Worm (Caenorhabditis elegans): ENCODE data around the gene T12A7.2.

T12A7.2 gene

DNA sequence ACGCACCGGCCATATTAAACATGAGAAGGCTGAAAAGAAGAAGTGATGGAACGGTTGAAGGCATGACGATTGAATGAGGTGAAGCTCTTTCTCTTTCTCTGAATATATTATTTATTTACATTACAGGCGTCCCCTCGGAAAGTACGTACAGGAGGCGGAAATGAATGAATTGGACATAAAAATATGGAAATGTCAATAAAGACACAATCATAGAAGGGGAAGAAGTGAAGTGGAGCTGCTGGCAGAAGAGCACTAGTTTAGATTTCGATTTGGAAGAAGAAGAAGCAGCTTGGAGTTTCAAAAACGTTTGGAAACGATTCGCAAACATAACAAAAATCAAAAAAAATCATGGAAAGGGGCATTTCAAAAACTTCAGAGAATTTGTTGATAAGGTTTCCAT lies 43.1 kb upstream of the T12A7.2 start, which contains the start of gene H01G02.1:
Gene H01G02.1, minus strand, starts transcription at position 101 of the 400 bp plus-strand sequence.
- TF ChIP-seq tbx-2 (tag; optimal IDR thresholded peaks at IDR 0.05) (no peak), unc-86 (tag; optimal IDR thresholded peaks at IDR 0.05) (no peak), elt-2 (tag; optimal IDR thresholded peaks at IDR 0.05) (no peak), ceh-22 (tag; optimal IDR thresholded peaks at IDR 0.05) (no peak), ref-2 (tag; optimal IDR thresholded peaks at IDR 0.05) (no peak), lin-11 (tag; optimal IDR thresholded peaks at IDR 0.05) (no peak), ceh-9 (tag; optimal IDR thresholded peaks at IDR 0.05) (no peak), fkh-6 (tag; optimal IDR thresholded peaks at IDR 0.05) (no peak), ceh-45 (GFP tag; IDR thresholded peaks at IDR 0.05) (no peak), sdc-2 (tag; optimal IDR thresholded peaks at IDR 0.05) (no peak), sox-2 (GFP tag; IDR thresholded peaks at IDR 0.05) (no peak), pag-3 (tag; optimal IDR thresholded peaks at IDR 0.05; ENCODE audit: borderline replicate concordance) (no peak), pat-9 (tag; optimal IDR thresholded peaks at IDR 0.05) (no peak), hlh-15 (tag; optimal IDR thresholded peaks at IDR 0.05) (no peak), sox-4 (tag; optimal IDR thresholded peaks at IDR 0.05) (no peak), pax-1 (tag; optimal IDR thresholded peaks at IDR 0.05) (no peak), madf-2 (tag; optimal IDR thresholded peaks at IDR 0.05) (no peak), F13H6.1 (tag; optimal IDR thresholded peaks at IDR 0.05) (no peak), pqm-1 (tag; optimal IDR thresholded peaks at IDR 0.05) (no peak)

DNA sequence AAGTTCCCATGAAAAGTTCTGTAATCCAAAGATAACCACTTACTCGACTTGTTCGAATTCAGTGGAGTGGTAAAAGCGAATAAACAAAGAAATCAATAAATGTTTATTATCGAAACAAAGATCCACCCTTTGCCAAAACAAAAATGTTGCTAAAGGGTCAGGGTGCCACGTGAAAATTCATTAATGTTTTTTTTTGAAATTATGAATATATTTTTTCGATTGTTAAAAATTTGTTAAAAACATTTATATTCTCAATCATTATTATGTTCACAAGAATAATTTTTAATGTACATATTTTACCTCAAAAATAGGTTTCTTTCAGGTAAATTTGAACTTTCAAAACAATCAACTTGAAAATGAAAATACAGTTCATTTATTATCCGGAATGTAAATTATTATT lies 42.1 kb upstream of the T12A7.2 start, which contains the start of gene H01G02.4:
Gene H01G02.4, minus strand, starts transcription at position 101 of the 400 bp plus-strand sequence.
- TF ChIP-seq lin-11 (tag; optimal IDR thresholded peaks at IDR 0.05) (no peak), dmd-4 (tag; optimal IDR thresholded peaks at IDR 0.05; ENCODE audit: borderline replicate concordance) (no peak), T23F11.4 (GFP tag; optimal IDR thresholded peaks at IDR 0.05) (no peak), hlh-13 (GFP tag; optimal IDR thresholded peaks at IDR 0.05) (no peak), C08G9.2 (tag; optimal IDR thresholded peaks at IDR 0.05) (no peak), ceh-45 (GFP tag; IDR thresholded peaks at IDR 0.05) (no peak), pag-3 (tag; optimal IDR thresholded peaks at IDR 0.05; ENCODE audit: borderline replicate concordance) (no peak)

- TF ChIP-seq eyg-1 (tag; optimal IDR thresholded peaks at IDR 0.05): no peak
- TF ChIP-seq ttx-3 (tag; optimal IDR thresholded peaks at IDR 0.05): no peak
- TF ChIP-seq ceh-24 (tag; optimal IDR thresholded peaks at IDR 0.05): no peak
- no peak for TF ChIP-seq gmeb-2 (tag; optimal IDR thresholded peaks at IDR 0.05)
- no peak for TF ChIP-seq zip-5 (tag; optimal IDR thresholded peaks at IDR 0.05)
- TF ChIP-seq elt-2 (tag; optimal IDR thresholded peaks at IDR 0.05): no peak
- TF ChIP-seq hlh-30 (tag; optimal IDR thresholded peaks at IDR 0.05; ENCODE audit: insufficient read depth): no peak
- TF ChIP-seq ref-2 (tag; optimal IDR thresholded peaks at IDR 0.05): no peak
- TF ChIP-seq fkh-6 (tag; optimal IDR thresholded peaks at IDR 0.05): no peak
- TF ChIP-seq ets-4 (tag; optimal IDR thresholded peaks at IDR 0.05): no peak
- no peak for TF ChIP-seq sox-2 (GFP tag; IDR thresholded peaks at IDR 0.05)
- no peak for TF ChIP-seq sdc-2 (tag; optimal IDR thresholded peaks at IDR 0.05)
- TF ChIP-seq che-1 (tag; optimal IDR thresholded peaks at IDR 0.05): no peak
- TF ChIP-seq nhr-232 (tag; optimal IDR thresholded peaks at IDR 0.05): no peak
- no peak for TF ChIP-seq ceh-9 (tag; optimal IDR thresholded peaks at IDR 0.05)
- no peak for TF ChIP-seq hlh-13 (GFP tag; optimal IDR thresholded peaks at IDR 0.05)
- TF ChIP-seq unc-42 (tag; optimal IDR thresholded peaks at IDR 0.05): no peak
Measured at ce11 chrIV:11801078-11801477, 40.2 kb upstream of the T12A7.2 start, which contains the start of gene dyf-18. TSS of gene dyf-18 (minus strand) at chrIV:11801178.

DNA sequence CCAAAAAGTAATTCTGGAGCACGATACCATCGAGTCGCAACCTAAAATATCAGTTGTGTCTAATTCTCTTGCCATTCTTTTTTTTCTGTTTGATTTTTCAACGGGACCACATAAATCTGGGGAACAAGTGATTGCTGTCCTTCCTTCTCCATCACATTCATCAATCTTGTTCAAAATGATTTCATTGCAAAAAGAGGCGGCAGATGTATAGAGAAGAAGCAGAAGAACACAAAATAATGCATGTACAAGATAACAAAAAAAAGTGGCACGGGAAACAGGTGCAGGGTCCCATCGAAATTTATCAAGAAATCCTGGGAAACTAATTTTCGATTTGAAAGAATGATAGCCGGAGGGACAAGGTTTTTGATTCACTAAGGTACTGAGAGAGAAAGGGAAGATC lies 38.3 kb upstream of the T12A7.2 start:
- no peak for TF ChIP-seq ahr-1 (tag; optimal IDR thresholded peaks at IDR 0.05)
- peak; percentile 33 for TF ChIP-seq unc-55 (GFP tag; optimal IDR thresholded peaks at IDR 0.05)

- peak; percentile 18 for TF ChIP-seq unc-42 (tag; optimal IDR thresholded peaks at IDR 0.05)
- no peak for TF ChIP-seq dve-1 (tag; optimal IDR thresholded peaks at IDR 0.05)
Measured at ce11 chrIV:11796818-11797217, 35.9 kb upstream of the T12A7.2 start.

Data from whole organism, late embryonic.